Worm (Caenorhabditis elegans) whole organism, young adult: Measurements from ENCODE around the gene srx-111.

Experiments
- B0261.1 ChIP-seq: sonication (generic microtip); optimal IDR thresholded peaks from 2 replicates; lab custom pipeline; 2016; ENCODE audit warnings: mild to moderate bottlenecking, missing genetic modification characterization, moderate library complexity, missing compliant biosample characterization
- C17E4.6 ChIP-seq: fragments of 200-800 bp; sonication (Bioruptor generic); IDR thresholded peaks from 2 replicates; pipeline ENCODE4 v1.3.6; 2022; ENCODE audit warnings: missing genetic modification reagents, missing genetic modification characterization, missing compliant biosample characterization
- F23B12.7 ChIP-seq: sonication (generic microtip); optimal IDR thresholded peaks from 2 replicates; lab custom pipeline; 2017; ENCODE audit warnings: missing genetic modification characterization, mild to moderate bottlenecking, missing compliant biosample characterization, antibody characterized with exemption, moderate library complexity; ENCODE audit not compliant: insufficient read depth
- F57A8.1 ChIP-seq: fragments of 200-800 bp; sonication (Bioruptor generic); optimal IDR thresholded peaks from 2 replicates; lab custom pipeline; 2018; ENCODE audit warnings: mild to moderate bottlenecking, missing genetic modification characterization, moderate library complexity, missing compliant biosample characterization
- K11D2.4 ChIP-seq: fragments of 200-800 bp; sonication (Bioruptor generic); IDR thresholded peaks from 2 replicates; pipeline ENCODE4 v1.3.6; 2022; ENCODE audit warnings: missing genetic modification reagents, missing genetic modification characterization, missing compliant biosample characterization
- T26A5.8 ChIP-seq: sonication (generic microtip); optimal IDR thresholded peaks from 2 replicates; lab custom pipeline; 2016; ENCODE audit warnings: missing genetic modification characterization, missing compliant biosample characterization
- Y56A3A.18 ChIP-seq: fragments of 200-800 bp; sonication (Bioruptor generic); IDR thresholded peaks from 2 replicates; pipeline ENCODE4 v1.3.6; 2022; ENCODE audit warnings: missing genetic modification reagents, missing genetic modification characterization, missing compliant biosample characterization
- aptf-3 ChIP-seq: fragments of 200-800 bp; sonication (Bioruptor generic); IDR thresholded peaks from 2 replicates; pipeline ENCODE4 v1.3.6; 2022; ENCODE audit warnings: missing genetic modification characterization, missing compliant biosample characterization
- attf-6 ChIP-seq: fragments of 200-800 bp; sonication (Bioruptor generic); IDR thresholded peaks from 2 replicates; pipeline ENCODE4 v1.3.6; 2022; ENCODE audit warnings: missing genetic modification reagents, missing genetic modification characterization, missing compliant biosample characterization
- cebp-2 ChIP-seq: fragments of 200-800 bp; sonication (Bioruptor generic); IDR thresholded peaks from 2 replicates; pipeline ENCODE4 v1.3.6; 2022; ENCODE audit warnings: missing genetic modification characterization, missing compliant biosample characterization
- ceh-100 ChIP-seq: fragments of 200-800 bp; sonication (Bioruptor generic); IDR thresholded peaks from 2 replicates; pipeline ENCODE4 v1.3.6; 2022; ENCODE audit warnings: missing genetic modification reagents, missing genetic modification characterization, missing compliant biosample characterization
- ceh-58 ChIP-seq: fragments of 200-800 bp; sonication (Bioruptor generic); IDR thresholded peaks from 2 replicates; pipeline ENCODE4 v1.3.6; 2022; ENCODE audit warnings: missing genetic modification characterization, missing compliant biosample characterization
- ceh-91 ChIP-seq: fragments of 200-800 bp; sonication (Bioruptor generic); IDR thresholded peaks from 2 replicates; pipeline ENCODE4 v1.3.6; 2022; ENCODE audit warnings: missing genetic modification reagents, missing genetic modification characterization, missing compliant biosample characterization
- chd-7 ChIP-seq: sonication (generic microtip); optimal IDR thresholded peaks from 2 replicates; lab custom pipeline; 2016; ENCODE audit warnings: mild to moderate bottlenecking, missing genetic modification characterization, moderate library complexity, missing compliant biosample characterization
- dox-1 ChIP-seq: fragments of 200-800 bp; sonication (Bioruptor generic); IDR thresholded peaks from 2 replicates; pipeline ENCODE4 v1.3.6; 2022; ENCODE audit warnings: missing genetic modification reagents, missing genetic modification characterization, missing compliant biosample characterization
- fkh-3 ChIP-seq: sonication (generic microtip); optimal IDR thresholded peaks from 2 replicates; lab custom pipeline; 2016; ENCODE audit warnings: mild to moderate bottlenecking, missing genetic modification characterization, missing compliant biosample characterization
- hlh-12 ChIP-seq: sonication (generic microtip); optimal IDR thresholded peaks from 2 replicates; lab custom pipeline; 2016; ENCODE audit warnings: missing genetic modification characterization, missing compliant biosample characterization
- hmg-20 ChIP-seq: fragments of 200-800 bp; sonication (Bioruptor generic); IDR thresholded peaks from 2 replicates; pipeline ENCODE4 v1.3.6; 2022; ENCODE audit warnings: missing genetic modification reagents, missing genetic modification characterization, missing compliant biosample characterization
- hrde-1 ChIP-seq: sonication (generic microtip); optimal IDR thresholded peaks from 2 replicates; lab custom pipeline; 2016; ENCODE audit warnings: missing genetic modification characterization, mild to moderate bottlenecking, missing compliant biosample characterization, moderate library complexity, missing genotype, missing genetic modification reagents, borderline replicate concordance
- let-607 ChIP-seq, 2 experiments: fragments of 200-800 bp in 1 of 2; sonication (Bioruptor generic) in 1 of 2; sonication (generic microtip) in 1 of 2; optimal IDR thresholded peaks; 2 replicates each; lab custom pipeline; 2016 to 2018; ENCODE audit warnings: mild to moderate bottlenecking in 2 of 2, missing compliant biosample characterization in 2 of 2, missing genetic modification characterization in 2 of 2, moderate library complexity in 2 of 2, missing genotype in 1 of 2
- lir-1 ChIP-seq: fragments of 200-800 bp; sonication (Bioruptor generic); conservative IDR thresholded peaks from 2 replicates; pipeline ENCODE4 v1.3.6; 2022; ENCODE audit warnings: missing genetic modification reagents, missing genetic modification characterization, missing compliant biosample characterization
- lsl-1 ChIP-seq: fragments of 200-800 bp; sonication (Bioruptor generic); optimal IDR thresholded peaks from 2 replicates; lab custom pipeline; 2018; ENCODE audit warnings: mild to moderate bottlenecking, missing genetic modification characterization, moderate library complexity, missing compliant biosample characterization
- mel-28 ChIP-seq: sonication (generic microtip); optimal IDR thresholded peaks from 2 replicates; lab custom pipeline; 2016; ENCODE audit warnings: borderline replicate concordance, mild to moderate bottlenecking, missing genetic modification characterization, missing compliant biosample characterization
- nfya-1 ChIP-seq: sonication (generic microtip); optimal IDR thresholded peaks from 2 replicates; lab custom pipeline; 2017; ENCODE audit warnings: antibody characterized with exemption, missing compliant biosample characterization, missing genetic modification characterization, borderline replicate concordance; ENCODE audit not compliant: insufficient read depth
- nhr-120 ChIP-seq: fragments of 200-800 bp; sonication (Bioruptor generic); IDR thresholded peaks from 2 replicates; pipeline ENCODE4 v1.3.6; 2022; ENCODE audit warnings: missing genetic modification characterization, missing compliant biosample characterization
- nhr-27 ChIP-seq: fragments of 200-800 bp; sonication (Bioruptor generic); optimal IDR thresholded peaks from 2 replicates; lab custom pipeline; 2018; ENCODE audit warnings: mild to moderate bottlenecking, missing genetic modification characterization, moderate library complexity, missing compliant biosample characterization
- nhr-80 ChIP-seq: sonication (generic microtip); optimal IDR thresholded peaks from 2 replicates; lab custom pipeline; 2016; ENCODE audit warnings: missing genetic modification characterization, missing compliant biosample characterization
- rcor-1 ChIP-seq: fragments of 200-800 bp; sonication (Bioruptor generic); IDR thresholded peaks from 2 replicates; pipeline ENCODE4 v1.3.6; 2022; ENCODE audit warnings: missing genetic modification reagents, missing genetic modification characterization, missing compliant biosample characterization
- snpc-4 ChIP-seq, 5 experiments: fragments of 150-350 bp in 1 of 5; sonication (generic microtip) in 4 of 5; optimal IDR thresholded peaks; 2 replicates each; lab custom pipeline; 2014 to 2018; ENCODE audit warnings: missing genetic modification characterization in 5 of 5, missing biosample characterization in 3 of 5, antibody characterized with exemption in 2 of 5, mild to moderate bottlenecking in 2 of 5, missing compliant biosample characterization in 2 of 5, missing genotype in 2 of 5, moderate library complexity in 2 of 5, missing genetic modification reagents in 1 of 5
- sptf-2 ChIP-seq: fragments of 200-800 bp; sonication (Bioruptor generic); optimal IDR thresholded peaks from 2 replicates; lab custom pipeline; 2018; ENCODE audit warnings: mild to moderate bottlenecking, missing genetic modification characterization, missing compliant biosample characterization
- tbp1 ChIP-seq: fragments of 200-800 bp; sonication (Bioruptor generic); optimal IDR thresholded peaks from 2 replicates; lab custom pipeline; 2018; ENCODE audit warnings: mild to moderate bottlenecking, missing genetic modification characterization, missing compliant biosample characterization
- xnd-1 ChIP-seq: sonication (generic microtip); optimal IDR thresholded peaks from 2 replicates; lab custom pipeline; 2016; ENCODE audit warnings: missing genotype, missing genetic modification reagents, missing genetic modification characterization, missing compliant biosample characterization
- ztf-22 ChIP-seq: fragments of 200-800 bp; sonication (Bioruptor generic); optimal IDR thresholded peaks from 2 replicates; lab custom pipeline; 2018; ENCODE audit warnings: mild to moderate bottlenecking, missing genetic modification characterization, moderate library complexity, missing compliant biosample characterization
- ztf-28 ChIP-seq: fragments of 200-800 bp; sonication (Bioruptor generic); IDR thresholded peaks from 2 replicates; pipeline ENCODE4 v1.3.6; 2022; ENCODE audit warnings: missing genetic modification reagents, missing genetic modification characterization, missing compliant biosample characterization
- ztf-3 ChIP-seq: fragments of 200-800 bp; sonication (Bioruptor generic); optimal IDR thresholded peaks from 2 replicates; lab custom pipeline; 2018; ENCODE audit warnings: mild to moderate bottlenecking, missing genetic modification characterization, missing compliant biosample characterization

The srx-111 gene

DNA sequence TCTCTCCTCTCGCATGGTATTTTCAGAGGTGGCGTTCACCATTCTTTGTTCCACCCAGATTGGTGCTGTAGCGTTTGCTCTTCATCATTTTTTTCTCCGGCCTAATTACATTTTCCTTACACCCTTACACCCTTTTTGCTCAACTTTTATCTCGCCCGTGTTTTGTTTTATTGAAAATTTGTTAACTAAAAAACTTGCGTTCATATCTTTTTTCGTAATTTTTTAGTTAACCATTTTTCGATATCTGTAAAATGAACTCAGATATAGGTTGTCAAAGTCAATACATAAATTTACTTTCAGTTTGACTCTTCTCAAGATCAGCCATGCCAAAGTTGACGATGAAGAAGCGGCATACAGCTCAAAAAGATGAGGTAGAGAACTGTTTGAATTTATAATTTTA is 16.0 kb upstream of the srx-111 start, which contains the start of gene F12E12.1:
Gene F12E12.1, plus strand, starts transcription at position 301 of the 400 bp plus-strand sequence.
- no peak for TF ChIP-seq ceh-100 (GFP tag; lab: Robert Waterston, UW)
- no peak for TF ChIP-seq mel-28 (tag; lab: Kevin White, UChicago)
- TF ChIP-seq ztf-22 (GFP tag; lab: Kevin White, UChicago), result no peak
- TF ChIP-seq let-607 (tag; optimal IDR thresholded peaks at IDR 0.05; lab: Kevin White, UChicago), result no peak
- no peak for TF ChIP-seq ztf-3 (GFP tag; lab: Kevin White, UChicago)
- TF ChIP-seq nhr-120 (GFP tag; lab: Robert Waterston, UW), result no peak
- no peak for TF ChIP-seq C17E4.6 (GFP tag; lab: Robert Waterston, UW)
- no peak for TF ChIP-seq F57A8.1

DNA sequence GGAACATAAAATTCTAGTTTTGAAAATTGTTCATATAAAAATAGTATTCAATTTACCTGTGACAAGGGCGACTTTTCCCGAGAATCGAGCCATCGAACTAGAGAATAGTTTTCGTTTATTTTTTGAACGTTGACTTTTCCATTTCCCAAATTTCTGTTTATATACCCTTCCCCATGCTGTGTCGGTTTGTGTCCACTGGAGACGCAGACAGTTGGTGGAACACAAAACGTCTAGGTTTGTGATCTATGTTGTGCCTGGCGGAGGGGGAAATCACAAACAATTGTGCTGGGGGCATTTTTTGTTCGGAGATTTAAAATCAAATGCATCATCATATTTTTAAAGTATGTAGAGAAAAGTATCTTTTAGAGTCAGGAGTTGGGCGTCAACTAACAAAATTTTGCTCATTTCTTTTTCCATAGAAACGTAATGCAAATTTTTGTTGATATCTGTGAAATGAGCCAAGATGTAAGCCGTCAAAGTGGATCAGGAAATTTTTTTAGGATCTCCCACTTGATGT is 13.9 kb upstream of the srx-111 start, which contains the start of gene nta-1:
Gene nta-1, minus strand, starts transcription at position 131 of the 517 bp plus-strand sequence.
- TF ChIP-seq xnd-1 (tag; lab: Kevin White, UChicago) (no peak), nhr-80 (tag; lab: Kevin White, UChicago) (peak; percentile 58), tbp1 (GFP tag; lab: Kevin White, UChicago) (peak; percentile 29), dox-1 (GFP tag; lab: Robert Waterston, UW) (0 out of 2 replicates have a peak, but pooled peaks have one; percentile 11), chd-7 (tag; lab: Kevin White, UChicago) (no peak)

- TF ChIP-seq T26A5.8 (tag; lab: Kevin White, UChicago), result no peak
- TF ChIP-seq ztf-3 (GFP tag; lab: Kevin White, UChicago), result no peak
- no peak for TF ChIP-seq nhr-27
- no peak for TF ChIP-seq hrde-1
- TF ChIP-seq hlh-12 (tag; lab: Kevin White, UChicago), result no peak
- TF ChIP-seq ceh-91, result no peak
Observed at ce11 chrII:3747405-3747804, 10.2 kb upstream of the srx-111 start, which contains the start of gene fbxb-92. fbxb-92 (minus strand) TSS chrII:3747505.

- TF ChIP-seq dox-1 (GFP tag; lab: Robert Waterston, UW) (no peak), rcor-1 (GFP tag; lab: Robert Waterston, UW) (no peak), nfya-1 (tag; lab: Kevin White, UChicago) (no peak), B0261.1 (no peak), aptf-3 (GFP tag; lab: Robert Waterston, UW) (no peak), snpc-4 (GFP tag; optimal IDR thresholded peaks at IDR 0.05; lab: Kevin White, UChicago) (no peak), snpc-4 (tag; optimal IDR thresholded peaks at IDR 0.05; lab: Kevin White, UChicago) (no peak), T26A5.8 (tag; lab: Kevin White, UChicago) (no peak), sptf-2 (GFP tag; lab: Kevin White, UChicago) (no peak), ztf-28 (GFP tag; lab: Robert Waterston, UW) (no peak), ceh-58 (GFP tag; lab: Robert Waterston, UW) (no peak), chd-7 (tag; lab: Kevin White, UChicago) (no peak), K11D2.4 (GFP tag; lab: Robert Waterston, UW) (no peak), attf-6 (GFP tag; lab: Robert Waterston, UW) (no peak)
Observed at ce11 chrII:3748719-3749118, 8.9 kb upstream of the srx-111 start, which contains the start of gene fbxb-90. fbxb-90 (minus strand) TSS chrII:3748819.

ce11 chrII:3750685-3751084 is 6.9 kb upstream of the srx-111 start, which contains the start of gene fbxb-91:
fbxb-91 (minus strand) TSS chrII:3750785.
- TF ChIP-seq hmg-20 (GFP tag; lab: Robert Waterston, UW) (no peak), Y56A3A.18 (no peak), rcor-1 (GFP tag; lab: Robert Waterston, UW) (no peak), cebp-2 (GFP tag; lab: Robert Waterston, UW) (no peak), lir-1 (GFP tag; lab: Robert Waterston, UW) (no peak), hlh-12 (tag; lab: Kevin White, UChicago) (no peak), lsl-1 (GFP tag; lab: Kevin White, UChicago) (no peak), fkh-3 (tag; lab: Kevin White, UChicago) (no peak), B0261.1 (no peak), F23B12.7 (tag; lab: Kevin White, UChicago) (no peak)
